Fruit fly (Drosophila melanogaster): ENCODE data around the gene kibra.

DNA sequence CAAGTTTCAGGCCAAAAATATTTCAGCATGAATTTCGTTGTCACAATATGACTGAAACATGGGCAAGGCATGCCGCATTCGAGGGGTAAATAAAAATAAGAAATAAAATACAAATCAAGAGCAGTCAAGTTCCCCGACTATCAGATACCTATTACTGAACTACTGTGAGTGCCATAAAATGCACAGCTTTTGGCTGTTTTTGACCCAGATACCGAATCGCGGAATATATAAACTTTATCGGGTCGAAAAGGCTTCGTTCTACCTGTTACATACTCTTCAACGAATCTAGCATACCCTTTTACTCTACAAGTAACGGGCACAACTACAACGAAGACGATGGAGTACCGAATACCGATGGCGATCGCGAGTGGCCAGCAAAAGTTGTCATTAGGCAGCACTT is 17.2 kb downstream of the kibra start:
- peak; percentile 42 for TF ChIP-seq CG15710 (tag; optimal IDR thresholded peaks at IDR 0.05)
- no peak for TF ChIP-seq D1 (tag; optimal IDR thresholded peaks at IDR 0.05)
- peak; percentile 10 for TF ChIP-seq CG17806 (tag; optimal IDR thresholded peaks at IDR 0.05)
- TF ChIP-seq Pif1A (GFP tag; optimal IDR thresholded peaks at IDR 0.05): peak; percentile 56
- TF ChIP-seq Snoo (tag; optimal IDR thresholded peaks at IDR 0.05): peak; percentile 66
- no peak for TF ChIP-seq CG34367 (tag; optimal IDR thresholded peaks at IDR 0.05)
- no peak for TF ChIP-seq CG9948 (tag; optimal IDR thresholded peaks at IDR 0.05)
- peak; percentile 87 for TF ChIP-seq CG4496 (GFP tag; IDR thresholded peaks at IDR 0.05)
- TF ChIP-seq Pif1B (GFP tag; optimal IDR thresholded peaks at IDR 0.05): peak; percentile 26
